Worm (Caenorhabditis elegans): Measurements from ENCODE around the gene C53A5.2.

C53A5.2 gene

DNA sequence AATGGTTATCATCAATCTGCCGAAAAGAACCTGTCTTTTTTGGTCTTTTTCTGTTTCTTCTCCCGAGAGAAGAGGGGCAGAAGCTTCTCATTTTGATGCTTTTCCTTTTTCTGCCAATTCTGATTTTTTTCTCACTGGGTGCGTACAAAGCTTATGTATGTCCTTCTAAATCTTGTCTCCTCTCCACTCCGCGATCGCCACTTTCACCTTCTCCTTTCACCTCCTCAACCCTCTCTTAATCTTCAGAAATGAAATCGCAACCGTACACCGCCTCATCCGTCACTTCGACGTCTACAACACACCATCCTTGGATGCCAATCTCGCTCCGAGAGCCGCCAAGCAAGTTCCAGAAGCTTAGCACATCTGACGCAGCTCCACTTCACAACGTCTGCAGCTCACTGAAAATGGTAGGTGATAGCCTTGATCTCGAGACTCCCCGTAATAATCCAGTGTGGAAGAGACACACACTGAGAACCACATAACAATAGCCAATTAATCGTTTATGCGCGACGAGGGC lies 14.9 kb downstream of the C53A5.2 start, which contains the start of gene R02D5.1:
Gene R02D5.1, plus strand, starts transcription at position 245 of the 517 bp plus-strand sequence.
- TF ChIP-seq dpl-1 (GFP tag; optimal IDR thresholded peaks at IDR 0.05): no peak
- no peak for TF ChIP-seq lin-54 (GFP tag; optimal IDR thresholded peaks at IDR 0.05)
- no peak for TF ChIP-seq D2030.7 (GFP tag; IDR thresholded peaks at IDR 0.05)
- 0 out of 2 replicates have a peak, but pooled peaks have one; percentile 48 for TF ChIP-seq ztf-25 (GFP tag; IDR thresholded peaks at IDR 0.05)

- no peak for TF ChIP-seq dpl-1 (GFP tag; optimal IDR thresholded peaks at IDR 0.05)
- TF ChIP-seq attf-6 (GFP tag; IDR thresholded peaks at IDR 0.05): no peak
- no peak for TF ChIP-seq tbx-9 (tag; optimal IDR thresholded peaks at IDR 0.05; ENCODE audit: borderline replicate concordance)
- no peak for TF ChIP-seq bed-1 (GFP tag; IDR thresholded peaks at IDR 0.05)
- no peak for TF ChIP-seq madf-10 (tag; optimal IDR thresholded peaks at IDR 0.05)
- no peak for TF ChIP-seq nfya-2 (GFP tag; IDR thresholded peaks at IDR 0.05)
- no peak for TF ChIP-seq attf-3 (GFP tag; conservative IDR thresholded peaks at IDR 0.05)
- TF ChIP-seq ceh-79 (tag; optimal IDR thresholded peaks at IDR 0.05): no peak
- TF ChIP-seq hmg-1.2 (GFP tag; IDR thresholded peaks at IDR 0.05): no peak
- TF ChIP-seq F10E7.11 (tag; optimal IDR thresholded peaks at IDR 0.05): no peak
- TF ChIP-seq fkh-3 (tag; optimal IDR thresholded peaks at IDR 0.05): no peak
- TF ChIP-seq athp-1 (tag; optimal IDR thresholded peaks at IDR 0.05): no peak
- no peak for TF ChIP-seq F33H1.4 (GFP tag; IDR thresholded peaks at IDR 0.05)
Observed at ce11 chrV:14506713-14507675, 16.0 kb downstream of the C53A5.2 start.

DNA sequence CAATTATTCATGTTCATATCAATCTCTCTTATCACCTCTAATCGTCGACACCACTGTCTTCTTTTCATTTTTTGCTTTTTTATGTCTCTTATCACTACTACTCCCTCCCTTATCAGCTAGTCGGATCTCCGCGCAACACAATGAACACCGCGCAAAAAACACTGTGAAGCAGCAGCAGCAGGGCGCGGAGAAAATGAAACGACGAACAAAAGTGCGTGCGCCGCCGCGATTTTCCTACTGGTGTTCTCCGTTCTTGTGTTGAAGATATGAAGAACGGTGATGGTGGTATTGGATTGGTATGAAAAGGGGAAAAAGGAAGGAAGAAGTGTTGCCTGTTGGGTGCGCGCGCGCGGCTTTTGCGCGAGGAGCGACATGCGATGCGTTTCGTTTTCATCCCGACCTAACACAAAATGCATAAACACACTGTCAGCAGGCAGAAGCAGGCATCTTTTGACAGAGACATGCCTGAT lies 17.2 kb downstream of the C53A5.2 start:
- TF ChIP-seq nhr-80 (tag; optimal IDR thresholded peaks at IDR 0.05): peak; percentile 78
- TF ChIP-seq ztf-26 (tag; optimal IDR thresholded peaks at IDR 0.05): no peak
- no peak for TF ChIP-seq snpc-1.3 (tag; optimal IDR thresholded peaks at IDR 0.05; ENCODE audit: insufficient read depth)
- no peak for TF ChIP-seq Y79H2A.3 (GFP tag; conservative IDR thresholded peaks at IDR 0.05)
- TF ChIP-seq ztf-25 (GFP tag; IDR thresholded peaks at IDR 0.05): 0 out of 2 replicates have a peak, but pooled peaks have one; percentile 15
- TF ChIP-seq unc-130 (GFP tag; optimal IDR thresholded peaks at IDR 0.05): no peak
- TF ChIP-seq let-607 (tag; optimal IDR thresholded peaks at IDR 0.05): peak in 1 of 2 experiments; percentile 1
- peak; percentile 48; the same call in 1 of the 2 replicates for TF ChIP-seq dox-1 (GFP tag; IDR thresholded peaks at IDR 0.05)
- TF ChIP-seq ztf-6 (GFP tag; IDR thresholded peaks at IDR 0.05): no peak
- no peak for TF ChIP-seq egrh-3 (GFP tag; IDR thresholded peaks at IDR 0.05)
- TF ChIP-seq zfh-2 (GFP tag; conservative IDR thresholded peaks at IDR 0.05): peak; percentile 62
- TF ChIP-seq gei-17 (GFP tag; optimal IDR thresholded peaks at IDR 0.05): no peak

DNA sequence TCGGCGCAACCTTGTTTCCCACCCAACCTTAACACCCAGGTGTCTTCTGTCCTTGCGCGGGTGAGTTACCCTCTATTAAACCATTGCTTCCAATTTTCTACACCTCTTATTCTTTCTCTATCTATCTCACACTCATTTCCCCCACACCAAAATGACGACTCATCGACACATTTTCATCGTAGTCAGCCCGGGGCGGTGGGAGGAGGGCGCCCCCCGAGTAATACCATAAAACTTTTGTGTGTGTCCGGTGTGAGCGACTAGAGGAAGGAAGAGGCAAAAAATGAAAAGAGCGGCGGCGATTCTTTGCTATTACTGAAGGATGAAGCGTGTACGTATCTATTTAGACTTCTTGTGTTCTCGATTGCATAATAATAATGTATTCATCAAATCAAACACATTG lies 18.2 kb downstream of the C53A5.2 start:
- TF ChIP-seq atf-7 (tag; optimal IDR thresholded peaks at IDR 0.05): no peak
- TF ChIP-seq nhr-80 (tag; optimal IDR thresholded peaks at IDR 0.05): peak; percentile 43
- TF ChIP-seq dox-1 (GFP tag; IDR thresholded peaks at IDR 0.05): 0 out of 2 replicates have a peak, but pooled peaks have one; percentile 15
- peak; percentile 37; the same call in 1 of the 2 replicates for TF ChIP-seq zfh-2 (GFP tag; conservative IDR thresholded peaks at IDR 0.05)
- no peak for TF ChIP-seq F23B12.7 (tag; optimal IDR thresholded peaks at IDR 0.05; ENCODE audit: insufficient read depth)

ce11 chrV:14504120-14504519 lies 18.9 kb downstream of the C53A5.2 start:
- TF ChIP-seq F23B12.7 (tag; optimal IDR thresholded peaks at IDR 0.05; ENCODE audit: insufficient read depth) (no peak), aptf-2 (GFP tag; conservative IDR thresholded peaks at IDR 0.05) (no peak), athp-1 (tag; optimal IDR thresholded peaks at IDR 0.05) (no peak), snpc-3.4 (tag; optimal IDR thresholded peaks at IDR 0.05) (no peak), lin-35 (GFP tag; optimal IDR thresholded peaks at IDR 0.05) (no peak), attf-5 (GFP tag; optimal IDR thresholded peaks at IDR 0.05) (no peak), K12H6.12 (tag; optimal IDR thresholded peaks at IDR 0.05) (no peak), ZK185.1 (tag; optimal IDR thresholded peaks at IDR 0.05; ENCODE audit: poor library complexity, severe bottlenecking) (no peak), F33H1.4 (GFP tag; IDR thresholded peaks at IDR 0.05) (no peak), ztf-22 (GFP tag; optimal IDR thresholded peaks at IDR 0.05) (no peak), madf-8 (GFP tag; conservative IDR thresholded peaks at IDR 0.05) (no peak), Y53F4B.3 (GFP tag; IDR thresholded peaks at IDR 0.05) (no peak), aptf-3 (GFP tag; IDR thresholded peaks at IDR 0.05) (no peak)

Measured in whole organism, young adult.